Fruit fly (Drosophila melanogaster): Measurements from ENCODE around the gene nan.

dm6 chr3L:14174197-14174596 lies 15.3 kb downstream of the nan start:
- TF ChIP-seq CG8478 (optimal IDR thresholded peaks at IDR 0.05): no peak
- TF ChIP-seq CTCF (optimal IDR thresholded peaks at IDR 0.05): no peak
